Fruit fly (Drosophila melanogaster) whole organism, embryonic: ENCODE data around the gene Sidpn.

ENCODE experiments used
- Aef1 ChIP-seq: fragments of 200-800 bp; sonication (Bioruptor generic); IDR thresholded peaks from 3 replicates; pipeline ENCODE4 v1.3.6; 2022; ENCODE audit warnings: missing biosample characterization, missing genetic modification characterization
- CG13424 ChIP-seq: fragments of 200-800 bp; sonication (Bioruptor generic); optimal IDR thresholded peaks from 2 replicates; lab custom pipeline; 2019; ENCODE audit warnings: missing biosample characterization, mild to moderate bottlenecking, missing genetic modification characterization, moderate library complexity
- CG14014 ChIP-seq: fragments of 200-800 bp; sonication (Bioruptor generic); IDR thresholded peaks from 2 replicates; pipeline ENCODE4 v1.3.6; 2022; ENCODE audit warnings: missing biosample characterization, missing genetic modification characterization
- CG17568 ChIP-seq: fragments of 200-800 bp; sonication (Bioruptor generic); optimal IDR thresholded peaks from 2 replicates; lab custom pipeline; 2018; ENCODE audit warnings: missing biosample characterization, mild to moderate bottlenecking, missing genetic modification characterization, moderate library complexity
- CG31224 ChIP-seq: fragments of 200-800 bp; sonication (Bioruptor generic); IDR thresholded peaks from 2 replicates; pipeline ENCODE4 v1.3.6; 2022; ENCODE audit warnings: missing biosample characterization, missing genetic modification characterization
- CG32532 ChIP-seq: fragments of 200-800 bp; sonication (Bioruptor generic); IDR thresholded peaks from 2 replicates; pipeline ENCODE4 v1.3.6; 2022; ENCODE audit warnings: missing biosample characterization, missing genetic modification characterization
- CTCF ChIP-seq: fragments of 200-800 bp; sonication (Bioruptor generic); optimal IDR thresholded peaks from 2 replicates; lab custom pipeline; 2017; ENCODE audit warnings: missing biosample characterization, mild to moderate bottlenecking, missing genetic modification characterization, moderate library complexity
- Meics ChIP-seq: fragments of 200-800 bp; sonication (Bioruptor generic); optimal IDR thresholded peaks from 2 replicates; lab custom pipeline; 2017; ENCODE audit warnings: missing biosample characterization, mild to moderate bottlenecking, missing genetic modification characterization
- Ravus ChIP-seq: fragments of 200-800 bp; sonication (Bioruptor generic); IDR thresholded peaks from 2 replicates; pipeline ENCODE4 v1.3.6; 2022; ENCODE audit warnings: missing biosample characterization, missing genetic modification characterization
- YL-1 ChIP-seq: fragments of 200-800 bp; sonication (Bioruptor generic); optimal IDR thresholded peaks from 3 replicates; lab custom pipeline; 2017; ENCODE audit warnings: missing biosample characterization, mild to moderate bottlenecking, missing genetic modification characterization
- peb ChIP-seq: fragments of 200-800 bp; sonication (Bioruptor generic); IDR thresholded peaks from 2 replicates; pipeline ENCODE4 v1.3.6; 2022; ENCODE audit warnings: missing biosample characterization, missing genetic modification characterization
- repo ChIP-seq: fragments of 200-800 bp; sonication (Bioruptor generic); optimal IDR thresholded peaks from 2 replicates; lab custom pipeline; 2016; ENCODE audit warnings: missing biosample characterization, missing genetic modification characterization
- tio ChIP-seq: fragments of 200-800 bp; sonication (Bioruptor generic); optimal IDR thresholded peaks from 2 replicates; lab custom pipeline; 2017; ENCODE audit warnings: missing biosample characterization, missing genetic modification characterization, inconsistent platforms

DNA sequence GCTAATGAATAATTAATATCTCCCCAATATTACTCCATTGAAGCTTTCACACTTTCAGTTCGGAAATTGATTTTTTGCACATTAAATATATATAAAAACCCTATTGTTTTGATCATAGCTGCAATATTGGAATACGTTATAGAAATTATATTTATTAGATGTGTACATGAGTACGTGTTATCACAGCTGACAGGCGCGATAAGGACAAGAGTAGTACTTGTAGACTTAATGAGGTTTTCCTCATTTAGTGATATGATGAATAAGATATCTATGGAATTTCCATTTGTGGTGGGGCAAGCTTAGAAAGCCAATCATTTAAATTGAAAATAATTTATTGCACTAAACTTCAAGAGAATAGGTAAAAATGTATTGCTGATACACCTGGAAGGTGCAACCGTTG is 25.0 kb upstream of the Sidpn start:
- no peak for TF ChIP-seq tio (GFP tag; lab: Kevin White, UChicago)
- no peak for TF ChIP-seq repo (GFP tag; lab: Kevin White, UChicago)
- no peak for TF ChIP-seq CG13424 (tag; lab: Kevin White, UChicago)
- TF ChIP-seq CG32532 (GFP tag; lab: Robert Waterston, UW), result no peak
- TF ChIP-seq peb, result no peak
- TF ChIP-seq CTCF (GFP tag; lab: Kevin White, UChicago), result no peak
- no peak for TF ChIP-seq YL-1 (GFP tag; lab: Kevin White, UChicago)
- no peak for TF ChIP-seq Meics (GFP tag; lab: Kevin White, UChicago)
- TF ChIP-seq Ravus (GFP tag; lab: Robert Waterston, UW), result no peak
- no peak for TF ChIP-seq CG31224 (GFP tag; lab: Robert Waterston, UW)
- no peak for TF ChIP-seq Aef1 (GFP tag; lab: Robert Waterston, UW)
- no peak for TF ChIP-seq CG14014 (GFP tag; lab: Robert Waterston, UW)
- TF ChIP-seq CG17568 (GFP tag; lab: Kevin White, UChicago), result no peak
